Worm (Caenorhabditis elegans) whole organism, L4 larva: ENCODE measurements around the gene nsph-4.3.
A peak's percentile ranks its signal among the peaks of the same experiment; 100 is the strongest.

Source experiments
- F49E8.2 ChIP-seq: sonication (generic microtip); optimal IDR thresholded peaks from 2 replicates; lab custom pipeline; 2016; ENCODE audit warnings: missing compliant biosample characterization, mild to moderate bottlenecking, missing genetic modification characterization, borderline replicate concordance
- Y105C5A.15 ChIP-seq: fragments of 200-800 bp; sonication (Bioruptor generic); IDR thresholded peaks from 2 replicates; pipeline ENCODE4 v1.3.6; 2022; ENCODE audit warnings: missing genetic modification characterization, missing compliant biosample characterization
- Y48G9A.11 ChIP-seq: fragments of 200-800 bp; sonication (Bioruptor generic); IDR thresholded peaks from 2 replicates; pipeline ENCODE4 v1.3.6; 2022; ENCODE audit warnings: missing genetic modification reagents, missing genetic modification characterization, missing compliant biosample characterization
- ZK546.5 ChIP-seq, 2 experiments: sonication (generic microtip); optimal IDR thresholded peaks; 2 replicates each; lab custom pipeline; 2017; ENCODE audit warnings: missing biosample characterization in 2 of 2, missing genetic modification characterization in 2 of 2
- aha-1 ChIP-seq: fragments of 150-350 bp; peaks from one replicate; lab custom pipeline; 2014; ENCODE audit warnings: missing biosample characterization, missing genetic modification characterization
- ces-1 ChIP-seq: fragments of 150-350 bp; sonication (generic microtip); optimal IDR thresholded peaks from 4 replicates; lab custom pipeline; 2014; ENCODE audit warnings: missing biosample characterization, missing genetic modification reagents, missing genetic modification characterization
- dmd-6 ChIP-seq: fragments of 200-800 bp; sonication (Bioruptor generic); IDR thresholded peaks from 2 replicates; pipeline ENCODE4 v1.3.6; 2022; ENCODE audit warnings: missing genetic modification reagents, missing genetic modification characterization, missing compliant biosample characterization
- dmd-9 ChIP-seq: fragments of 200-800 bp; sonication (Bioruptor generic); IDR thresholded peaks from 2 replicates; pipeline ENCODE4 v1.3.6; 2022; ENCODE audit warnings: missing genetic modification reagents, missing genetic modification characterization, missing compliant biosample characterization
- duxl-1 ChIP-seq: sonication (generic microtip); optimal IDR thresholded peaks from 2 replicates; lab custom pipeline; 2016; ENCODE audit warnings: mild to moderate bottlenecking, missing genetic modification characterization, moderate library complexity, missing compliant biosample characterization; ENCODE audit not compliant: poor library complexity
- egl-43 ChIP-seq: fragments of 200-800 bp; sonication (Bioruptor generic); IDR thresholded peaks from 2 replicates; pipeline ENCODE4 v1.3.6; 2022; ENCODE audit warnings: missing genetic modification reagents, missing genetic modification characterization, missing compliant biosample characterization
- hif-1 ChIP-seq, 2 experiments: sonication (generic microtip); optimal IDR thresholded peaks; 2 replicates each; lab custom pipeline; 2016 to 2017; ENCODE audit warnings: missing compliant biosample characterization in 2 of 2, missing genetic modification characterization in 2 of 2, missing genetic modification reagents in 2 of 2, missing genotype in 2 of 2, mild to moderate bottlenecking in 1 of 2
- hlh-11 ChIP-seq: fragments of 200-800 bp; sonication (Bioruptor generic); optimal IDR thresholded peaks from 2 replicates; lab custom pipeline; 2018; ENCODE audit warnings: mild to moderate bottlenecking, missing genetic modification characterization, missing compliant biosample characterization
- hlh-30 ChIP-seq: sonication (generic microtip); optimal IDR thresholded peaks from 2 replicates; lab custom pipeline; 2017; ENCODE audit warnings: antibody characterized with exemption, mild to moderate bottlenecking, missing genetic modification characterization, missing compliant biosample characterization; ENCODE audit not compliant: insufficient read depth
- hmg-1.1 ChIP-seq: fragments of 200-800 bp; sonication (Bioruptor generic); IDR thresholded peaks from 2 replicates; pipeline ENCODE4 v1.3.6; 2022; ENCODE audit warnings: missing genetic modification reagents, missing genetic modification characterization, missing compliant biosample characterization
- jun-1 ChIP-seq: fragments of 150-350 bp; optimal IDR thresholded peaks from 2 replicates; lab custom pipeline; 2014; ENCODE audit warnings: missing biosample characterization, missing genetic modification reagents, missing genetic modification characterization
- lin-29 ChIP-seq: fragments of 200-800 bp; sonication (Bioruptor generic); IDR thresholded peaks from 2 replicates; pipeline ENCODE4 v1.3.6; 2022; ENCODE audit warnings: missing genetic modification reagents, missing genetic modification characterization, missing compliant biosample characterization
- mdl-1 ChIP-seq, 2 experiments: fragments of 150-350 bp in 1 of 2; sonication (generic microtip) in 1 of 2; optimal IDR thresholded peaks; 2 replicates each; lab custom pipeline; 2014 to 2017; ENCODE audit warnings: missing biosample characterization in 2 of 2, missing genetic modification characterization in 2 of 2
- mxl-2 ChIP-seq: fragments of 200-800 bp; sonication (Bioruptor generic); conservative IDR thresholded peaks from 2 replicates; pipeline ENCODE4 v1.3.6; 2022; ENCODE audit warnings: missing genetic modification reagents, missing genetic modification characterization, missing compliant biosample characterization
- nhr-237 ChIP-seq: sonication (generic microtip); optimal IDR thresholded peaks from 2 replicates; lab custom pipeline; 2017; ENCODE audit warnings: missing biosample characterization, missing genetic modification characterization
- nhr-28 ChIP-seq: fragments of 150-350 bp; optimal IDR thresholded peaks from 2 replicates; lab custom pipeline; 2014; ENCODE audit warnings: missing biosample characterization, missing genetic modification characterization
- pha-4 ChIP-seq, 2 experiments: fragments of 150-350 bp in 1 of 2; fragments of 200-800 bp in 1 of 2; sonication (Bioruptor generic) in 1 of 2; IDR thresholded peaks in 1 of 2; optimal IDR thresholded peaks in 1 of 2; 2 replicates each; pipeline versions ENCODE4 v1.3.6 to Lab custom; 2014 to 2022; ENCODE audit warnings: missing genetic modification characterization in 2 of 2, missing genetic modification reagents in 2 of 2, missing biosample characterization in 1 of 2, missing compliant biosample characterization in 1 of 2
- set-16 ChIP-seq: fragments of 200-800 bp; sonication (Bioruptor generic); IDR thresholded peaks from 2 replicates; pipeline ENCODE4 v1.3.6; 2022; ENCODE audit warnings: missing genetic modification reagents, missing genetic modification characterization, missing compliant biosample characterization
- spr-1 ChIP-seq: sonication (generic microtip); optimal IDR thresholded peaks from 2 replicates; lab custom pipeline; 2016; ENCODE audit warnings: mild to moderate bottlenecking, missing genetic modification characterization, missing compliant biosample characterization
- tra-1 ChIP-seq: fragments of 200-800 bp; sonication (Bioruptor generic); IDR thresholded peaks from 2 replicates; pipeline ENCODE4 v1.3.6; 2022; ENCODE audit warnings: missing genetic modification reagents, missing genetic modification characterization, missing compliant biosample characterization
- unc-130 ChIP-seq: sonication (generic microtip); optimal IDR thresholded peaks from 2 replicates; lab custom pipeline; 2016; ENCODE audit warnings: missing genetic modification reagents, missing genetic modification characterization, missing compliant biosample characterization
- unc-39 ChIP-seq: sonication (generic microtip); optimal IDR thresholded peaks from 2 replicates; lab custom pipeline; 2017; ENCODE audit warnings: missing biosample characterization, missing genetic modification characterization
- unc-62 ChIP-seq, 3 experiments: fragments of 150-350 bp in 1 of 3; sonication (generic microtip); optimal IDR thresholded peaks in 2 of 3; peaks in 1 of 3; 1 replicate in 1 of 3; 2 replicates in 2 of 3; lab custom pipeline; 2014 to 2017; ENCODE audit warnings: missing biosample characterization in 3 of 3, missing genetic modification characterization in 3 of 3, missing genetic modification reagents in 3 of 3, missing genotype in 1 of 3
- ztf-7 ChIP-seq: fragments of 150-350 bp; optimal IDR thresholded peaks from 2 replicates; lab custom pipeline; 2014; ENCODE audit warnings: missing biosample characterization, missing genetic modification characterization

nsph-4.3 gene

ce11 chrIII:7609168-7609567 is at the start of gene nsph-4.3:
nsph-4.3 (minus strand) TSS chrIII:7609268.
- TF ChIP-seq unc-62 (GFP tag; optimal IDR thresholded peaks at IDR 0.05 in 1 of 2; lab: Kevin White, UChicago) (peak in 1 of 2 experiments; percentile 21), unc-62 (tag; optimal IDR thresholded peaks at IDR 0.05; lab: Kevin White, UChicago) (no peak), dmd-6 (no peak), hif-1 (tag; optimal IDR thresholded peaks at IDR 0.05; lab: Kevin White, UChicago) (no peak)

- TF ChIP-seq dmd-9 (GFP tag; lab: Robert Waterston, UW) = no peak
- TF ChIP-seq unc-62 (GFP tag; optimal IDR thresholded peaks at IDR 0.05 in 1 of 2; lab: Kevin White, UChicago) = peak in 1 of 2 experiments; percentile 93
- no peak for TF ChIP-seq unc-62 (tag; optimal IDR thresholded peaks at IDR 0.05; lab: Kevin White, UChicago)
- TF ChIP-seq dmd-6 = no peak
- no peak for TF ChIP-seq ztf-7 (tag; lab: Kevin White, UChicago)
- TF ChIP-seq nhr-28 (tag; lab: Kevin White, UChicago) = no peak
- TF ChIP-seq tra-1 (GFP tag; lab: Robert Waterston, UW) = no peak
- TF ChIP-seq, all 104 proteins: peak for 1
Measured at ce11 chrIII:7656474-7656873, 47.4 kb upstream of the nsph-4.3 start, which contains the start of gene ZK783.7. ZK783.7 (plus strand) TSS chrIII:7656719.

ce11 chrIII:7655932-7656331 is 46.9 kb upstream of the nsph-4.3 start, which contains the start of gene baz-2:
baz-2 (minus strand) TSS chrIII:7656032.
- TF ChIP-seq jun-1 (tag; lab: Kevin White, UChicago) (no peak), F49E8.2 (tag; lab: Kevin White, UChicago) (no peak), hlh-11 (tag; lab: Kevin White, UChicago) (no peak), hmg-1.1 (GFP tag; lab: Robert Waterston, UW) (no peak), duxl-1 (no peak), mdl-1 (tag; optimal IDR thresholded peaks at IDR 0.05; lab: Kevin White, UChicago) (no peak), Y105C5A.15 (GFP tag; lab: Robert Waterston, UW) (no peak), lin-29 (GFP tag; lab: Robert Waterston, UW) (no peak), Y48G9A.11 (GFP tag; lab: Robert Waterston, UW) (no peak), pha-4 (GFP tag; IDR thresholded peaks at IDR 0.05; lab: Robert Waterston, UW) (no peak), pha-4 (tag; optimal IDR thresholded peaks at IDR 0.05; lab: Kevin White, UChicago) (no peak)

ce11 chrIII:7655498-7655897 is 46.4 kb upstream of the nsph-4.3 start:
- TF ChIP-seq set-16 = peak; percentile 55; the same call in 1 of the 2 replicates
- peak; percentile 90 for TF ChIP-seq aha-1 (tag; lab: Kevin White, UChicago)
- TF ChIP-seq egl-43 (GFP tag; lab: Robert Waterston, UW) = peak; percentile 54; the same call in 1 of the 2 replicates
- no peak for TF ChIP-seq jun-1 (tag; lab: Kevin White, UChicago)

- 0 out of 2 replicates have a peak, but pooled peaks have one; percentile 40 for TF ChIP-seq egl-43 (GFP tag; lab: Robert Waterston, UW)
- no peak for TF ChIP-seq unc-39 (tag; lab: Kevin White, UChicago)
- no peak for TF ChIP-seq mxl-2 (GFP tag; lab: Robert Waterston, UW)
- TF ChIP-seq unc-62 (GFP tag; optimal IDR thresholded peaks at IDR 0.05 in 1 of 2; lab: Kevin White, UChicago) = peak in 1 of 2 experiments; percentile 31
- TF ChIP-seq unc-62 (tag; optimal IDR thresholded peaks at IDR 0.05; lab: Kevin White, UChicago) = no peak
- peak; percentile 83 for TF ChIP-seq set-16
Measured at ce11 chrIII:7648841-7649240, 39.8 kb upstream of the nsph-4.3 start.

ce11 chrIII:7645075-7645474 is 36.0 kb upstream of the nsph-4.3 start:
- no peak for TF ChIP-seq unc-130 (GFP tag; lab: Kevin White, UChicago)
- TF ChIP-seq ZK546.5 (tag; optimal IDR thresholded peaks at IDR 0.05; lab: Kevin White, UChicago) = no peak
- peak in 1 of 2 experiments; percentile 96 for TF ChIP-seq unc-62 (GFP tag; optimal IDR thresholded peaks at IDR 0.05 in 1 of 2; lab: Kevin White, UChicago)
- TF ChIP-seq unc-62 (tag; optimal IDR thresholded peaks at IDR 0.05; lab: Kevin White, UChicago) = no peak
- TF ChIP-seq nhr-28 (tag; lab: Kevin White, UChicago) = peak; percentile 10
- TF ChIP-seq spr-1 (tag; lab: Kevin White, UChicago) = no peak
- no peak for TF ChIP-seq dmd-6
- no peak for TF ChIP-seq ces-1
- TF ChIP-seq nhr-237 (tag; lab: Kevin White, UChicago) = no peak
- peak; percentile 9 for TF ChIP-seq hlh-30
